Worm (Caenorhabditis elegans) whole organism, young adult: Measurements from ENCODE around the gene F58B4.5.

Experiments used
- B0035.1 ChIP-seq: sonication (generic microtip); optimal IDR thresholded peaks from 2 replicates; lab custom pipeline; 2016; ENCODE audit warnings: missing genetic modification characterization, mild to moderate bottlenecking, missing compliant biosample characterization, missing genotype, missing genetic modification reagents
- C06A6.2 ChIP-seq: fragments of 200-800 bp; sonication (Bioruptor generic); conservative IDR thresholded peaks from 2 replicates; pipeline ENCODE4 v1.3.6; 2022; ENCODE audit warnings: missing genetic modification characterization, missing compliant biosample characterization
- F22D6.2 ChIP-seq: sonication (generic microtip); optimal IDR thresholded peaks from 2 replicates; lab custom pipeline; 2016; ENCODE audit warnings: mild to moderate bottlenecking, missing genetic modification characterization, missing compliant biosample characterization
- F33H1.4 ChIP-seq: fragments of 200-800 bp; sonication (Bioruptor generic); IDR thresholded peaks from 2 replicates; pipeline ENCODE4 v1.3.6; 2022; ENCODE audit warnings: missing genetic modification reagents, missing genetic modification characterization, missing compliant biosample characterization
- F49E8.2 ChIP-seq: sonication (generic microtip); optimal IDR thresholded peaks from 3 replicates; lab custom pipeline; 2017; ENCODE audit warnings: missing genetic modification characterization, mild to moderate bottlenecking, missing compliant biosample characterization, antibody characterized with exemption, moderate library complexity; ENCODE audit not compliant: insufficient read depth
- F52B5.7 ChIP-seq: sonication (generic microtip); optimal IDR thresholded peaks from 2 replicates; lab custom pipeline; 2016; ENCODE audit warnings: mild to moderate bottlenecking, missing genetic modification characterization, missing compliant biosample characterization
- F57A8.1 ChIP-seq: fragments of 200-800 bp; sonication (Bioruptor generic); optimal IDR thresholded peaks from 2 replicates; lab custom pipeline; 2018; ENCODE audit warnings: mild to moderate bottlenecking, missing genetic modification characterization, moderate library complexity, missing compliant biosample characterization
- Y56A3A.18 ChIP-seq: fragments of 200-800 bp; sonication (Bioruptor generic); IDR thresholded peaks from 2 replicates; pipeline ENCODE4 v1.3.6; 2022; ENCODE audit warnings: missing genetic modification reagents, missing genetic modification characterization, missing compliant biosample characterization
- ama-1 ChIP-seq, 3 experiments: fragments of 150-350 bp in 1 of 3; sonication (generic microtip) in 2 of 3; optimal IDR thresholded peaks; 2 replicates each; lab custom pipeline; 2014 to 2018; ENCODE audit warnings: missing biosample characterization in 2 of 3, missing genetic modification characterization in 2 of 3, missing genetic modification reagents in 2 of 3
- aptf-3 ChIP-seq: fragments of 200-800 bp; sonication (Bioruptor generic); IDR thresholded peaks from 2 replicates; pipeline ENCODE4 v1.3.6; 2022; ENCODE audit warnings: missing genetic modification characterization, missing compliant biosample characterization
- attf-5 ChIP-seq: fragments of 200-800 bp; sonication (Bioruptor generic); optimal IDR thresholded peaks from 2 replicates; lab custom pipeline; 2018; ENCODE audit warnings: mild to moderate bottlenecking, missing genetic modification characterization, missing compliant biosample characterization
- attf-6 ChIP-seq: fragments of 200-800 bp; sonication (Bioruptor generic); IDR thresholded peaks from 2 replicates; pipeline ENCODE4 v1.3.6; 2022; ENCODE audit warnings: missing genetic modification reagents, missing genetic modification characterization, missing compliant biosample characterization
- cebp-2 ChIP-seq: fragments of 200-800 bp; sonication (Bioruptor generic); IDR thresholded peaks from 2 replicates; pipeline ENCODE4 v1.3.6; 2022; ENCODE audit warnings: missing genetic modification characterization, missing compliant biosample characterization
- ceh-91 ChIP-seq: fragments of 200-800 bp; sonication (Bioruptor generic); IDR thresholded peaks from 2 replicates; pipeline ENCODE4 v1.3.6; 2022; ENCODE audit warnings: missing genetic modification reagents, missing genetic modification characterization, missing compliant biosample characterization
- dox-1 ChIP-seq: fragments of 200-800 bp; sonication (Bioruptor generic); IDR thresholded peaks from 2 replicates; pipeline ENCODE4 v1.3.6; 2022; ENCODE audit warnings: missing genetic modification reagents, missing genetic modification characterization, missing compliant biosample characterization
- dpff-1 ChIP-seq: sonication (generic microtip); optimal IDR thresholded peaks from 2 replicates; lab custom pipeline; 2017; ENCODE audit warnings: mild to moderate bottlenecking, missing genetic modification characterization, missing compliant biosample characterization
- efl-1 ChIP-seq: fragments of 150-350 bp; optimal IDR thresholded peaks from 2 replicates; lab custom pipeline; 2014; ENCODE audit warnings: missing biosample characterization, missing genetic modification reagents, missing genetic modification characterization
- egrh-3 ChIP-seq: fragments of 200-800 bp; sonication (Bioruptor generic); IDR thresholded peaks from 2 replicates; pipeline ENCODE4 v1.3.6; 2022; ENCODE audit warnings: missing genetic modification reagents, missing genetic modification characterization, missing compliant biosample characterization
- ets-4 ChIP-seq: fragments of 200-800 bp; sonication (Bioruptor generic); optimal IDR thresholded peaks from 2 replicates; lab custom pipeline; 2018; ENCODE audit warnings: mild to moderate bottlenecking, missing genetic modification characterization, missing compliant biosample characterization
- hmg-20 ChIP-seq: fragments of 200-800 bp; sonication (Bioruptor generic); IDR thresholded peaks from 2 replicates; pipeline ENCODE4 v1.3.6; 2022; ENCODE audit warnings: missing genetic modification reagents, missing genetic modification characterization, missing compliant biosample characterization
- hrde-1 ChIP-seq: sonication (generic microtip); optimal IDR thresholded peaks from 2 replicates; lab custom pipeline; 2016; ENCODE audit warnings: missing genetic modification characterization, mild to moderate bottlenecking, missing compliant biosample characterization, moderate library complexity, missing genotype, missing genetic modification reagents, borderline replicate concordance
- hsf-1 ChIP-seq: fragments of 200-800 bp; sonication (Bioruptor generic); IDR thresholded peaks from 2 replicates; pipeline ENCODE4 v1.3.6; 2022; ENCODE audit warnings: missing genetic modification reagents, missing genetic modification characterization, missing compliant biosample characterization
- let-607 ChIP-seq, 2 experiments: fragments of 200-800 bp in 1 of 2; sonication (Bioruptor generic) in 1 of 2; sonication (generic microtip) in 1 of 2; optimal IDR thresholded peaks; 2 replicates each; lab custom pipeline; 2016 to 2018; ENCODE audit warnings: mild to moderate bottlenecking in 2 of 2, missing compliant biosample characterization in 2 of 2, missing genetic modification characterization in 2 of 2, moderate library complexity in 2 of 2, missing genotype in 1 of 2
- lin-26 ChIP-seq: fragments of 200-800 bp; sonication (Bioruptor generic); IDR thresholded peaks from 2 replicates; pipeline ENCODE4 v1.3.6; 2022; ENCODE audit warnings: missing genetic modification reagents, missing genetic modification characterization, missing compliant biosample characterization
- lin-35 ChIP-seq, 3 experiments: fragments of 150-350 bp in 2 of 3; sonication (generic microtip) in 1 of 3; optimal IDR thresholded peaks; 2 replicates each; lab custom pipeline; 2014 to 2018; ENCODE audit warnings: missing biosample characterization in 3 of 3, missing genetic modification characterization in 3 of 3, missing genetic modification reagents in 3 of 3
- madf-6 ChIP-seq: fragments of 200-800 bp; sonication (Bioruptor generic); IDR thresholded peaks from 2 replicates; pipeline ENCODE4 v1.3.6; 2022; ENCODE audit warnings: missing genetic modification reagents, missing genetic modification characterization, missing compliant biosample characterization
- mcd-1 ChIP-seq: fragments of 200-800 bp; sonication (Bioruptor generic); IDR thresholded peaks from 2 replicates; pipeline ENCODE4 v1.3.6; 2022; ENCODE audit warnings: missing genetic modification reagents, missing genetic modification characterization, missing compliant biosample characterization
- nfya-1 ChIP-seq: sonication (generic microtip); optimal IDR thresholded peaks from 2 replicates; lab custom pipeline; 2017; ENCODE audit warnings: antibody characterized with exemption, missing compliant biosample characterization, missing genetic modification characterization, borderline replicate concordance; ENCODE audit not compliant: insufficient read depth
- nfya-2 ChIP-seq: fragments of 200-800 bp; sonication (Bioruptor generic); IDR thresholded peaks from 2 replicates; pipeline ENCODE4 v1.3.6; 2022; ENCODE audit warnings: missing genetic modification reagents, missing genetic modification characterization, missing compliant biosample characterization
- nhr-120 ChIP-seq: fragments of 200-800 bp; sonication (Bioruptor generic); IDR thresholded peaks from 2 replicates; pipeline ENCODE4 v1.3.6; 2022; ENCODE audit warnings: missing genetic modification characterization, missing compliant biosample characterization
- nhr-179 ChIP-seq: sonication (generic microtip); optimal IDR thresholded peaks from 2 replicates; lab custom pipeline; 2016; ENCODE audit warnings: mild to moderate bottlenecking, missing genetic modification characterization, missing compliant biosample characterization
- nhr-80 ChIP-seq: sonication (generic microtip); optimal IDR thresholded peaks from 2 replicates; lab custom pipeline; 2016; ENCODE audit warnings: missing genetic modification characterization, missing compliant biosample characterization
- nhr-90 ChIP-seq: sonication (generic microtip); optimal IDR thresholded peaks from 2 replicates; lab custom pipeline; 2016; ENCODE audit warnings: missing genotype, mild to moderate bottlenecking, missing genetic modification characterization, missing compliant biosample characterization
- rec-8 ChIP-seq, 2 experiments: sonication (generic microtip); optimal IDR thresholded peaks; 2 replicates each; lab custom pipeline; 2016; ENCODE audit warnings: mild to moderate bottlenecking in 2 of 2, missing genetic modification characterization in 2 of 2, missing genetic modification reagents in 2 of 2, missing genotype in 2 of 2, missing biosample characterization in 1 of 2, missing compliant biosample characterization in 1 of 2, moderate library complexity in 1 of 2
- repo-1 ChIP-seq: sonication (generic microtip); optimal IDR thresholded peaks from 2 replicates; lab custom pipeline; 2017; ENCODE audit warnings: mild to moderate bottlenecking, missing genetic modification characterization, missing compliant biosample characterization
- rpc-1 ChIP-seq, 2 experiments: fragments of 150-350 bp in 1 of 2; sonication (generic microtip) in 1 of 2; optimal IDR thresholded peaks; 2 replicates each; lab custom pipeline; 2014 to 2018; ENCODE audit warnings: missing biosample characterization in 1 of 2, missing genetic modification characterization in 1 of 2, missing genetic modification reagents in 1 of 2, missing genotype in 1 of 2
- sdz-38 ChIP-seq: sonication (generic microtip); optimal IDR thresholded peaks from 2 replicates; lab custom pipeline; 2016; ENCODE audit warnings: missing genotype, missing genetic modification characterization, missing compliant biosample characterization
- somi-1 ChIP-seq: fragments of 200-800 bp; sonication (Bioruptor generic); optimal IDR thresholded peaks from 2 replicates; lab custom pipeline; 2018; ENCODE audit warnings: mild to moderate bottlenecking, missing genetic modification characterization, missing compliant biosample characterization
- sptf-2 ChIP-seq: fragments of 200-800 bp; sonication (Bioruptor generic); optimal IDR thresholded peaks from 2 replicates; lab custom pipeline; 2018; ENCODE audit warnings: mild to moderate bottlenecking, missing genetic modification characterization, missing compliant biosample characterization
- tbp1 ChIP-seq: fragments of 200-800 bp; sonication (Bioruptor generic); optimal IDR thresholded peaks from 2 replicates; lab custom pipeline; 2018; ENCODE audit warnings: mild to moderate bottlenecking, missing genetic modification characterization, missing compliant biosample characterization
- unc-130 ChIP-seq: sonication (generic microtip); optimal IDR thresholded peaks from 2 replicates; lab custom pipeline; 2016; ENCODE audit warnings: missing genetic modification reagents, missing genetic modification characterization, missing compliant biosample characterization
- xnd-1 ChIP-seq: sonication (generic microtip); optimal IDR thresholded peaks from 2 replicates; lab custom pipeline; 2016; ENCODE audit warnings: missing genotype, missing genetic modification reagents, missing genetic modification characterization, missing compliant biosample characterization
- ztf-18 ChIP-seq: sonication (generic microtip); optimal IDR thresholded peaks from 2 replicates; lab custom pipeline; 2016; ENCODE audit warnings: missing genotype, mild to moderate bottlenecking, missing genetic modification characterization, missing compliant biosample characterization
- ztf-22 ChIP-seq: fragments of 200-800 bp; sonication (Bioruptor generic); optimal IDR thresholded peaks from 2 replicates; lab custom pipeline; 2018; ENCODE audit warnings: mild to moderate bottlenecking, missing genetic modification characterization, moderate library complexity, missing compliant biosample characterization
- ztf-25 ChIP-seq: fragments of 200-800 bp; sonication (Bioruptor generic); IDR thresholded peaks from 2 replicates; pipeline ENCODE4 v1.3.6; 2022; ENCODE audit warnings: missing genetic modification reagents, missing genetic modification characterization, missing compliant biosample characterization

The F58B4.5 gene

DNA sequence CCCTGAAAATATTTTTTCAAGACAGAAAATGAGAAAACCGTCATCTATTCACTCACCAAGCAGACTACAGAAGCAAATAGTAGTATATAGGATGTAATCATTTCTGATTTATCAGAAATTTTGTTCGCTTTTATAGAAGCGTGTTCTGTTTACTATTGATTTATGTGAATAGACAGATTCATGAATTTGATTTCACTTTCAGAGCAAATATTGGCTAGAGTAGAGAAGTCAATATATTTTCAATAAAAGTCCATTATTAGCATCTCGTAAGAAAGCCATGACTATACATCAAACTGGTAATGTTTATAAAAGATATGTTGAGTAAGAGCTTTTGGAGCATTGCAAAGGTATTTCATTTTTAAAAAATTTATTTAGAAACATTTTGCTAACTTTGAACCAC is 1.3 kb upstream of the F58B4.5 start, which contains the start of gene scvp-1:
TSS of gene scvp-1 (minus strand) at position 101 of the 400 bp plus-strand sequence.
- TF ChIP-seq lin-35 (GFP tag; optimal IDR thresholded peaks at IDR 0.05; lab: Kevin White, UChicago) (no peak), rec-8 (tag; optimal IDR thresholded peaks at IDR 0.05; lab: Kevin White, UChicago) (no peak), sptf-2 (GFP tag; lab: Kevin White, UChicago) (no peak), ztf-18 (tag; lab: Kevin White, UChicago) (no peak), ceh-91 (no peak), aptf-3 (GFP tag; lab: Robert Waterston, UW) (no peak), somi-1 (GFP tag; lab: Kevin White, UChicago) (no peak), F57A8.1 (GFP tag; lab: Kevin White, UChicago) (no peak), attf-6 (GFP tag; lab: Robert Waterston, UW) (no peak), B0035.1 (no peak), hsf-1 (GFP tag; lab: Robert Waterston, UW) (no peak), nfya-1 (tag; lab: Kevin White, UChicago) (no peak), sdz-38 (no peak), madf-6 (no peak), lin-26 (GFP tag; lab: Robert Waterston, UW) (no peak), nhr-90 (tag; lab: Kevin White, UChicago) (no peak), nhr-179 (no peak)

DNA sequence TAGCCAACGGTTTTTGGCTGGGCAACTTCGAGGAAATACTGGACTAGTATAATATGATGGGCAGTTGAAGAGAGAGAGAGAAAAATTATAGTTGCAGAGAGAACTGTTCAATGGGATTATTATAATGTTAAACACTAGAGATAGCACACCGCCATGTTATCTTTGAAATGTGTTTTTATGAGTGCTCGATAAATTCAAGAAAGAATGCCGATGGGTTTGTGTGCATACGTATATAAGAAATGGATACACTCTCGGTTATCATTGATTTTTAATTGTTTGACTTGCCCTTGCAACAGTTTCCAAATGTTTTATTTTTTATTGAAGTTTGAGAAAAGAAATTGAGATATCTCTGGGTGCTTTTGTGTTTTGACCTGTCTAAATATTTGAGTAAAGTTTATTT is 4.2 kb downstream of the F58B4.5 start, which contains the start of gene F17C11.12:
TSS of gene F17C11.12 (minus strand) at position 240 of the 400 bp plus-strand sequence.
- TF ChIP-seq hmg-20 (GFP tag; lab: Robert Waterston, UW) (no peak), nhr-80 (tag; lab: Kevin White, UChicago) (peak; percentile 66), F33H1.4 (GFP tag; lab: Robert Waterston, UW) (no peak), tbp1 (GFP tag; lab: Kevin White, UChicago) (no peak)

- TF ChIP-seq mcd-1 = 0 out of 2 replicates have a peak, but pooled peaks have one; percentile 21
- no peak for TF ChIP-seq ets-4
- TF ChIP-seq rpc-1 (optimal IDR thresholded peaks at IDR 0.05; lab: Kevin White, UChicago) = no peak
- no peak for TF ChIP-seq rpc-1 (tag; optimal IDR thresholded peaks at IDR 0.05; lab: Kevin White, UChicago)
- no peak for TF ChIP-seq attf-5 (GFP tag; lab: Kevin White, UChicago)
- no peak for TF ChIP-seq ztf-22
- TF ChIP-seq somi-1 (GFP tag; lab: Kevin White, UChicago) = peak; percentile 50
- no peak for TF ChIP-seq egrh-3 (GFP tag; lab: Robert Waterston, UW)
- no peak for TF ChIP-seq efl-1 (GFP tag; lab: Kevin White, UChicago)
- TF ChIP-seq F49E8.2 = no peak
- no peak for TF ChIP-seq nfya-2 (GFP tag; lab: Robert Waterston, UW)
- TF ChIP-seq ztf-25 (GFP tag; lab: Robert Waterston, UW) = no peak
- TF ChIP-seq nhr-120 (GFP tag; lab: Robert Waterston, UW) = no peak
- TF ChIP-seq nhr-80 (tag; lab: Kevin White, UChicago) = no peak
- no peak for TF ChIP-seq lin-26 (GFP tag; lab: Robert Waterston, UW)
- no peak for TF ChIP-seq F22D6.2 (tag; lab: Kevin White, UChicago)
- no peak for TF ChIP-seq let-607 (tag; optimal IDR thresholded peaks at IDR 0.05; lab: Kevin White, UChicago)
- no peak for TF ChIP-seq xnd-1 (tag; lab: Kevin White, UChicago)
- TF ChIP-seq hrde-1 (tag; lab: Kevin White, UChicago) = no peak
- no peak for TF ChIP-seq unc-130 (GFP tag; lab: Kevin White, UChicago)
- no peak for TF ChIP-seq F52B5.7 (tag; lab: Kevin White, UChicago)
- no peak for TF ChIP-seq Y56A3A.18 (GFP tag; lab: Robert Waterston, UW)
- peak; percentile 33 for TF ChIP-seq C06A6.2
- peak; percentile 21 for TF ChIP-seq repo-1 (tag; lab: Kevin White, UChicago)
- TF ChIP-seq cebp-2 (GFP tag; lab: Robert Waterston, UW) = no peak
- peak; percentile 37 for TF ChIP-seq ama-1 (optimal IDR thresholded peaks at IDR 0.05; lab: Kevin White, UChicago)
- TF ChIP-seq ama-1 (GFP tag; optimal IDR thresholded peaks at IDR 0.05; lab: Kevin White, UChicago) = peak in 1 of 2 experiments; percentile 10
- TF ChIP-seq dox-1 = no peak
- no peak for TF ChIP-seq dpff-1 (tag; lab: Kevin White, UChicago)
These were observed 4.8 kb downstream of the F58B4.5 start for ce11 chrV:10937294-10937693.
